Worm (Caenorhabditis elegans) whole organism, young adult: ENCODE measurements around the gene R04A9.9.

Experiments used
- B0019.2 ChIP-seq: fragments of 200-800 bp; sonication (Bioruptor generic); conservative IDR thresholded peaks from 2 replicates; pipeline ENCODE4 v1.3.6; 2022; ENCODE audit warnings: missing genetic modification reagents, missing genetic modification characterization, missing compliant biosample characterization
- B0035.1 ChIP-seq: sonication (generic microtip); optimal IDR thresholded peaks from 2 replicates; lab custom pipeline; 2016; ENCODE audit warnings: missing genetic modification characterization, mild to moderate bottlenecking, missing compliant biosample characterization, missing genotype, missing genetic modification reagents
- B0261.1 ChIP-seq: sonication (generic microtip); optimal IDR thresholded peaks from 2 replicates; lab custom pipeline; 2016; ENCODE audit warnings: mild to moderate bottlenecking, missing genetic modification characterization, moderate library complexity, missing compliant biosample characterization
- C17E4.6 ChIP-seq: fragments of 200-800 bp; sonication (Bioruptor generic); IDR thresholded peaks from 2 replicates; pipeline ENCODE4 v1.3.6; 2022; ENCODE audit warnings: missing genetic modification reagents, missing genetic modification characterization, missing compliant biosample characterization
- D2030.7 ChIP-seq: fragments of 200-800 bp; sonication (Bioruptor generic); IDR thresholded peaks from 2 replicates; pipeline ENCODE4 v1.3.6; 2022; ENCODE audit warnings: missing genetic modification reagents, missing genetic modification characterization, missing compliant biosample characterization
- F23B12.7 ChIP-seq: sonication (generic microtip); optimal IDR thresholded peaks from 2 replicates; lab custom pipeline; 2017; ENCODE audit warnings: missing genetic modification characterization, mild to moderate bottlenecking, missing compliant biosample characterization, antibody characterized with exemption, moderate library complexity; ENCODE audit not compliant: insufficient read depth
- F33H1.4 ChIP-seq: fragments of 200-800 bp; sonication (Bioruptor generic); IDR thresholded peaks from 2 replicates; pipeline ENCODE4 v1.3.6; 2022; ENCODE audit warnings: missing genetic modification reagents, missing genetic modification characterization, missing compliant biosample characterization
- F49E8.2 ChIP-seq: sonication (generic microtip); optimal IDR thresholded peaks from 3 replicates; lab custom pipeline; 2017; ENCODE audit warnings: missing genetic modification characterization, mild to moderate bottlenecking, missing compliant biosample characterization, antibody characterized with exemption, moderate library complexity; ENCODE audit not compliant: insufficient read depth
- Y53G8AR.9 ChIP-seq: fragments of 200-800 bp; sonication (Bioruptor generic); conservative IDR thresholded peaks from 2 replicates; pipeline ENCODE4 v1.3.6; 2022; ENCODE audit warnings: missing genetic modification reagents, missing genetic modification characterization, missing compliant biosample characterization
- Y67H2A.10 ChIP-seq: fragments of 200-800 bp; sonication (Bioruptor generic); conservative IDR thresholded peaks from 2 replicates; pipeline ENCODE4 v1.3.6; 2022; ENCODE audit warnings: missing genetic modification reagents, missing genetic modification characterization, missing compliant biosample characterization
- ZK185.1 ChIP-seq: sonication (generic microtip); optimal IDR thresholded peaks from 2 replicates; lab custom pipeline; 2016; ENCODE audit warnings: mild to moderate bottlenecking, missing genetic modification characterization, missing compliant biosample characterization; ENCODE audit not compliant: poor library complexity, severe bottlenecking
- atf-7 ChIP-seq: sonication (generic microtip); optimal IDR thresholded peaks from 2 replicates; lab custom pipeline; 2017; ENCODE audit warnings: mild to moderate bottlenecking, missing genetic modification characterization, missing compliant biosample characterization
- attf-3 ChIP-seq: fragments of 200-800 bp; sonication (Bioruptor generic); conservative IDR thresholded peaks from 2 replicates; pipeline ENCODE4 v1.3.6; 2022; ENCODE audit warnings: missing genetic modification reagents, missing genetic modification characterization, missing compliant biosample characterization
- bed-1 ChIP-seq: fragments of 200-800 bp; sonication (Bioruptor generic); IDR thresholded peaks from 2 replicates; pipeline ENCODE4 v1.3.6; 2022; ENCODE audit warnings: missing genetic modification reagents, missing genetic modification characterization, missing compliant biosample characterization
- bed-2 ChIP-seq: fragments of 200-800 bp; sonication (Bioruptor generic); IDR thresholded peaks from 2 replicates; pipeline ENCODE4 v1.3.6; 2022; ENCODE audit warnings: missing genetic modification reagents, missing genetic modification characterization, missing compliant biosample characterization
- ccch-3 ChIP-seq: fragments of 200-800 bp; sonication (Bioruptor generic); optimal IDR thresholded peaks from 2 replicates; lab custom pipeline; 2018; ENCODE audit warnings: mild to moderate bottlenecking, missing genetic modification characterization, missing compliant biosample characterization
- cebp-2 ChIP-seq: fragments of 200-800 bp; sonication (Bioruptor generic); IDR thresholded peaks from 2 replicates; pipeline ENCODE4 v1.3.6; 2022; ENCODE audit warnings: missing genetic modification characterization, missing compliant biosample characterization
- ceh-27 ChIP-seq: fragments of 200-800 bp; sonication (Bioruptor generic); optimal IDR thresholded peaks from 2 replicates; lab custom pipeline; 2018; ENCODE audit warnings: mild to moderate bottlenecking, missing genetic modification characterization, moderate library complexity, missing compliant biosample characterization
- ceh-58 ChIP-seq: fragments of 200-800 bp; sonication (Bioruptor generic); IDR thresholded peaks from 2 replicates; pipeline ENCODE4 v1.3.6; 2022; ENCODE audit warnings: missing genetic modification characterization, missing compliant biosample characterization
- ceh-79 ChIP-seq: sonication (generic microtip); optimal IDR thresholded peaks from 2 replicates; lab custom pipeline; 2017; ENCODE audit warnings: mild to moderate bottlenecking, missing genetic modification characterization, missing compliant biosample characterization
- die-1 ChIP-seq: sonication (generic microtip); optimal IDR thresholded peaks from 2 replicates; lab custom pipeline; 2016; ENCODE audit warnings: missing genotype, mild to moderate bottlenecking, missing genetic modification characterization, missing compliant biosample characterization
- ets-4 ChIP-seq: fragments of 200-800 bp; sonication (Bioruptor generic); optimal IDR thresholded peaks from 2 replicates; lab custom pipeline; 2018; ENCODE audit warnings: mild to moderate bottlenecking, missing genetic modification characterization, missing compliant biosample characterization
- fkh-3 ChIP-seq: sonication (generic microtip); optimal IDR thresholded peaks from 2 replicates; lab custom pipeline; 2016; ENCODE audit warnings: mild to moderate bottlenecking, missing genetic modification characterization, missing compliant biosample characterization
- him-1 ChIP-seq: sonication (generic microtip); optimal IDR thresholded peaks from 2 replicates; lab custom pipeline; 2016; ENCODE audit warnings: missing genotype, missing genetic modification reagents, missing genetic modification characterization, missing compliant biosample characterization
- hsf-1 ChIP-seq: fragments of 200-800 bp; sonication (Bioruptor generic); IDR thresholded peaks from 2 replicates; pipeline ENCODE4 v1.3.6; 2022; ENCODE audit warnings: missing genetic modification reagents, missing genetic modification characterization, missing compliant biosample characterization
- lag-1 ChIP-seq: fragments of 200-800 bp; sonication (Bioruptor generic); IDR thresholded peaks from 2 replicates; pipeline ENCODE4 v1.3.6; 2022; ENCODE audit warnings: missing genetic modification reagents, missing genetic modification characterization, missing compliant biosample characterization
- let-607 ChIP-seq, 2 experiments: fragments of 200-800 bp in 1 of 2; sonication (Bioruptor generic) in 1 of 2; sonication (generic microtip) in 1 of 2; optimal IDR thresholded peaks; 2 replicates each; lab custom pipeline; 2016 to 2018; ENCODE audit warnings: mild to moderate bottlenecking in 2 of 2, missing compliant biosample characterization in 2 of 2, missing genetic modification characterization in 2 of 2, moderate library complexity in 2 of 2, missing genotype in 1 of 2
- lin-26 ChIP-seq: fragments of 200-800 bp; sonication (Bioruptor generic); IDR thresholded peaks from 2 replicates; pipeline ENCODE4 v1.3.6; 2022; ENCODE audit warnings: missing genetic modification reagents, missing genetic modification characterization, missing compliant biosample characterization
- lin-35 ChIP-seq, 3 experiments: fragments of 150-350 bp in 2 of 3; sonication (generic microtip) in 1 of 3; optimal IDR thresholded peaks; 2 replicates each; lab custom pipeline; 2014 to 2018; ENCODE audit warnings: missing biosample characterization in 3 of 3, missing genetic modification characterization in 3 of 3, missing genetic modification reagents in 3 of 3
- lin-54 ChIP-seq: fragments of 200-800 bp; sonication (Bioruptor generic); optimal IDR thresholded peaks from 2 replicates; lab custom pipeline; 2018; ENCODE audit warnings: mild to moderate bottlenecking, missing genetic modification characterization, missing compliant biosample characterization
- lir-1 ChIP-seq: fragments of 200-800 bp; sonication (Bioruptor generic); conservative IDR thresholded peaks from 2 replicates; pipeline ENCODE4 v1.3.6; 2022; ENCODE audit warnings: missing genetic modification reagents, missing genetic modification characterization, missing compliant biosample characterization
- lsl-1 ChIP-seq: fragments of 200-800 bp; sonication (Bioruptor generic); optimal IDR thresholded peaks from 2 replicates; lab custom pipeline; 2018; ENCODE audit warnings: mild to moderate bottlenecking, missing genetic modification characterization, moderate library complexity, missing compliant biosample characterization
- madf-10 ChIP-seq: sonication (generic microtip); optimal IDR thresholded peaks from 2 replicates; lab custom pipeline; 2016; ENCODE audit warnings: mild to moderate bottlenecking, missing genetic modification characterization, missing compliant biosample characterization
- mel-28 ChIP-seq: sonication (generic microtip); optimal IDR thresholded peaks from 2 replicates; lab custom pipeline; 2016; ENCODE audit warnings: borderline replicate concordance, mild to moderate bottlenecking, missing genetic modification characterization, missing compliant biosample characterization
- mxl-1 ChIP-seq: sonication (generic microtip); optimal IDR thresholded peaks from 2 replicates; lab custom pipeline; 2016; ENCODE audit warnings: missing genetic modification characterization, missing compliant biosample characterization
- nhr-120 ChIP-seq: fragments of 200-800 bp; sonication (Bioruptor generic); IDR thresholded peaks from 2 replicates; pipeline ENCODE4 v1.3.6; 2022; ENCODE audit warnings: missing genetic modification characterization, missing compliant biosample characterization
- nhr-80 ChIP-seq: sonication (generic microtip); optimal IDR thresholded peaks from 2 replicates; lab custom pipeline; 2016; ENCODE audit warnings: missing genetic modification characterization, missing compliant biosample characterization
- repo-1 ChIP-seq: sonication (generic microtip); optimal IDR thresholded peaks from 2 replicates; lab custom pipeline; 2017; ENCODE audit warnings: mild to moderate bottlenecking, missing genetic modification characterization, missing compliant biosample characterization
- snpc-3.4 ChIP-seq: sonication (generic microtip); optimal IDR thresholded peaks from 2 replicates; lab custom pipeline; 2017; ENCODE audit warnings: missing genetic modification characterization, mild to moderate bottlenecking, missing compliant biosample characterization, antibody characterized with exemption, moderate library complexity, missing genotype, missing genetic modification reagents
- somi-1 ChIP-seq: fragments of 200-800 bp; sonication (Bioruptor generic); optimal IDR thresholded peaks from 2 replicates; lab custom pipeline; 2018; ENCODE audit warnings: mild to moderate bottlenecking, missing genetic modification characterization, missing compliant biosample characterization
- tbx-9 ChIP-seq: sonication (generic microtip); optimal IDR thresholded peaks from 2 replicates; lab custom pipeline; 2016; ENCODE audit warnings: borderline replicate concordance, missing genetic modification characterization, inconsistent platforms, missing compliant biosample characterization
- unc-62 ChIP-seq: fragments of 150-350 bp; optimal IDR thresholded peaks from 2 replicates; lab custom pipeline; 2014; ENCODE audit warnings: missing biosample characterization, missing genetic modification reagents, missing genetic modification characterization
- zfh-2 ChIP-seq: fragments of 200-800 bp; sonication (Bioruptor generic); conservative IDR thresholded peaks from 2 replicates; pipeline ENCODE4 v1.3.6; 2022; ENCODE audit warnings: missing genetic modification reagents, missing genetic modification characterization, missing compliant biosample characterization
- ztf-26 ChIP-seq: sonication (generic microtip); optimal IDR thresholded peaks from 2 replicates; lab custom pipeline; 2017; ENCODE audit warnings: missing genetic modification characterization, missing compliant biosample characterization

Gene R04A9.9

DNA sequence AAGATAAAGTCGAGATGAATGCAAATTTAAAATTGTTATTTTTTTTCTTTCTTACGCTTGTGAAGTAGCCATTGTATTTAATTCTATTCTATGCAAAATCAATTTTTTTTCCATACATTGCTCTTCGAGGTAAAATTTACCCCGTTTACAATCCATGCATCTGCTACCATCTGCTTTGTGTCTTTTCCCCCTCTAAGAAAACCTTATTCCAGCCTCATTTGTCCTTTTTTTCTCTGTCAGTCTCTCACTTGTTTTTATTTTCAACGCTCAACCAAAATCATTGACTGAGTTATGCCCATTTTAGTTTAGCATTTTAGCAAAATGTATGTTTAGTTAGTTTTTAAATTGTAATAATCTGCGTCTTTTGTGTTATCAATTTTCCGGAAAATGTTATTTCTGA is 20.4 kb downstream of the R04A9.9 start:
- TF ChIP-seq atf-7 (tag; lab: Kevin White, UChicago) (no peak), F49E8.2 (tag; lab: Kevin White, UChicago) (no peak), nhr-120 (GFP tag; lab: Robert Waterston, UW) (no peak), D2030.7 (GFP tag; lab: Robert Waterston, UW) (no peak), bed-1 (GFP tag; lab: Robert Waterston, UW) (no peak), ceh-79 (no peak), let-607 (tag; optimal IDR thresholded peaks at IDR 0.05; lab: Kevin White, UChicago) (no peak), ccch-3 (no peak), lin-54 (no peak), B0019.2 (GFP tag; lab: Robert Waterston, UW) (no peak), madf-10 (tag; lab: Kevin White, UChicago) (no peak), ceh-58 (GFP tag; lab: Robert Waterston, UW) (no peak), cebp-2 (no peak), ets-4 (no peak), nhr-80 (tag; lab: Kevin White, UChicago) (no peak)

DNA sequence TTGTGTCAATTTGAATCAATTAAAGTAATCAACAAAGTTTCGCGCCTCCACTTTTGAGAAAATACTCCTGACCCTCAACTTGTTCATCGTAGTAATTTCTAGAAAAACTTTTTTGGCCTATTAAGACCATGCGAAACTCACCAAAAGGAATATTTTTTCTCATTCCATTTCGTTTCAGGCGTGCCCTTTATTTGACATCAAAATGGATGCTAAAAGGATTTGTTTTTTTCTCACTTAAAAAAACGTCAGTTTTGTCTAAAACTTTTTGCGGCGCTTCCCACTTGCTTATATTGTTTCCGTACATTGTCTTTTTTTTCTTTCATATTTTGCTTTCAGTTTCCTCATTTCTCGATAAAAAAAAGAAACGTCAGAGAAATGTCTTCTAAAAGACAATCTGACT is 29.9 kb downstream of the R04A9.9 start, which contains the start of gene C04E7.5:
C04E7.5 (plus strand) TSS at position 301 of the 400 bp plus-strand sequence.
- no peak for TF ChIP-seq lag-1 (GFP tag; lab: Robert Waterston, UW)
- TF ChIP-seq hsf-1 (GFP tag; lab: Robert Waterston, UW) = no peak
- TF ChIP-seq him-1 (tag; lab: Kevin White, UChicago) = no peak
- TF ChIP-seq lin-26 (GFP tag; lab: Robert Waterston, UW) = no peak
- TF ChIP-seq ztf-26 (tag; lab: Kevin White, UChicago) = no peak
- TF ChIP-seq bed-2 (GFP tag; lab: Robert Waterston, UW) = no peak
- no peak for TF ChIP-seq lin-35 (GFP tag; optimal IDR thresholded peaks at IDR 0.05; lab: Kevin White, UChicago)
- no peak for TF ChIP-seq repo-1 (tag; lab: Kevin White, UChicago)
- no peak for TF ChIP-seq somi-1 (GFP tag; lab: Kevin White, UChicago)
- no peak for TF ChIP-seq Y67H2A.10 (GFP tag; lab: Robert Waterston, UW)
- TF ChIP-seq attf-3 (GFP tag; lab: Robert Waterston, UW) = no peak
- no peak for TF ChIP-seq die-1 (tag; lab: Kevin White, UChicago)
- no peak for TF ChIP-seq bed-1 (GFP tag; lab: Robert Waterston, UW)
- no peak for TF ChIP-seq ceh-79
- no peak for TF ChIP-seq ZK185.1 (tag; lab: Kevin White, UChicago)
- TF ChIP-seq fkh-3 (tag; lab: Kevin White, UChicago) = no peak
- no peak for TF ChIP-seq B0035.1 (tag; lab: Kevin White, UChicago)
- no peak for TF ChIP-seq F23B12.7 (tag; lab: Kevin White, UChicago)
- no peak for TF ChIP-seq tbx-9
- no peak for TF ChIP-seq lin-54

DNA sequence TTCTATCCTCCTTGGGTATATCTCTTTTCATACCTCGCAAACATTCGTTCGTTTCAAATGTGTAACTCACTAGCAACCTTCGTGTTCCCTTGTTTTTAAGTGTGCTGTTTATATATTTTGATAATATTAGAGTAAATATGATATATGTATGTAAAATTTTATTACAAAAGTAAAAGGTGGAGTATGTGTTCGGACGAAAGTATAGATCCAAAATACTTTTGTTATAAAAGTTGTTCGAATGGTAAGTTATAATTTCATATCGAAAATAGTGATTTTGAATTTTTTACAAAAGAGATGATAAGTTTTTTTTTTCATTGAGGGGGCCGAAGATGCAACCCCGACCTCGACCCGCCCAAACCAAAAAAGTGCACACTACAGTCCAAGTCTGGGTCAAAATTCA is 32.6 kb downstream of the R04A9.9 start, which contains the start of gene C04E7.1:
C04E7.1 (plus strand) TSS at position 301 of the 400 bp plus-strand sequence.
- no peak for TF ChIP-seq unc-62 (GFP tag; lab: Kevin White, UChicago)
- no peak for TF ChIP-seq lin-54
- no peak for TF ChIP-seq mel-28 (tag; lab: Kevin White, UChicago)
- no peak for TF ChIP-seq ceh-27 (GFP tag; lab: Kevin White, UChicago)
- TF ChIP-seq tbx-9 = no peak
- TF ChIP-seq attf-3 (GFP tag; lab: Robert Waterston, UW) = no peak
- no peak for TF ChIP-seq mxl-1 (tag; lab: Kevin White, UChicago)
- TF ChIP-seq lsl-1 (GFP tag; lab: Kevin White, UChicago) = no peak
- TF ChIP-seq lir-1 (GFP tag; lab: Robert Waterston, UW) = no peak
- no peak for TF ChIP-seq ccch-3
- TF ChIP-seq zfh-2 (GFP tag; lab: Robert Waterston, UW) = no peak
- TF ChIP-seq snpc-3.4 (tag; lab: Kevin White, UChicago) = no peak
- no peak for TF ChIP-seq C17E4.6 (GFP tag; lab: Robert Waterston, UW)
- TF ChIP-seq him-1 (tag; lab: Kevin White, UChicago) = no peak
- TF ChIP-seq bed-2 (GFP tag; lab: Robert Waterston, UW) = no peak
- no peak for TF ChIP-seq Y53G8AR.9 (GFP tag; lab: Robert Waterston, UW)
- TF ChIP-seq F23B12.7 (tag; lab: Kevin White, UChicago) = no peak
- TF ChIP-seq B0261.1 (tag; lab: Kevin White, UChicago) = no peak
- TF ChIP-seq somi-1 (GFP tag; lab: Kevin White, UChicago) = no peak
- no peak for TF ChIP-seq F33H1.4
